Fruit fly (Drosophila melanogaster): ENCODE results near the gene Ca-alpha1T.

dm6 chrX:6068714-6069113, 123.6 kb downstream of the Ca-alpha1T start:
- TF ChIP-seq psq (optimal IDR thresholded peaks at IDR 0.05) (no peak), h (optimal IDR thresholded peaks at IDR 0.05) (no peak), ttk (optimal IDR thresholded peaks at IDR 0.05) (no peak), insv (optimal IDR thresholded peaks at IDR 0.05) (no peak), Sin3A (optimal IDR thresholded peaks at IDR 0.05) (no peak), Myc (optimal IDR thresholded peaks at IDR 0.05) (no peak)
